Worm (Caenorhabditis elegans): ENCODE results near the gene mip-1.
A peak's percentile ranks its signal among the peaks of the same experiment; 100 is the strongest.

- peak; percentile 33 for TF ChIP-seq W03F9.2 (tag; optimal IDR thresholded peaks at IDR 0.05)
- TF ChIP-seq dao-5 (tag; optimal IDR thresholded peaks at IDR 0.05) = no peak
- TF ChIP-seq him-1 (tag; optimal IDR thresholded peaks at IDR 0.05) = no peak
Observed at ce11 chrIII:4796039-4796438, 3.2 kb downstream of the mip-1 start.

All from whole organism, L4/young adult.